Worm (Caenorhabditis elegans) whole organism, young adult: ENCODE measurements around the gene srlf-16.

Source experiments
- T26A5.8 ChIP-seq: sonication (generic microtip); optimal IDR thresholded peaks from 2 replicates; lab custom pipeline; 2016; ENCODE audit warnings: missing genetic modification characterization, missing compliant biosample characterization
- ceh-100 ChIP-seq: fragments of 200-800 bp; sonication (Bioruptor generic); IDR thresholded peaks from 2 replicates; pipeline ENCODE4 v1.3.6; 2022; ENCODE audit warnings: missing genetic modification reagents, missing genetic modification characterization, missing compliant biosample characterization
- madf-10 ChIP-seq: sonication (generic microtip); optimal IDR thresholded peaks from 2 replicates; lab custom pipeline; 2016; ENCODE audit warnings: mild to moderate bottlenecking, missing genetic modification characterization, missing compliant biosample characterization
- nfya-1 ChIP-seq: sonication (generic microtip); optimal IDR thresholded peaks from 2 replicates; lab custom pipeline; 2017; ENCODE audit warnings: antibody characterized with exemption, missing compliant biosample characterization, missing genetic modification characterization, borderline replicate concordance; ENCODE audit not compliant: insufficient read depth

DNA sequence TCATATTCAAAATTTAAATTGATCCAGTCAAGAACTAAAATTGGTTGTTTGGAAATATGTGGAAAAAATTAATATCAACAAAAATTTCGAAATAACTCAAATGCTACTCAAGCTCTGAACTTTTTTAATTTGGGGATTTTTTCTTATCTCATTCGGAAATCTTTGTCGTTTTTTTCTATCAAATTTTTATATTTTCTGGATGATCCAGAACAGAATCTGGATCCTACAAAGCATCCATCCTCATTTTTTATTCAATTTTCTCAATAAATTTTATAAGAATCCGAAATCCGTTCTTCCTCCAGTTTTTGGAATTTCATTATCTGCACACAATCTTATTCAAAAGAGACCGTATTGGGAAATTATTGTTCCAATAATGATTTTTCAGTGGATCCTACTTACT is 16.3 kb downstream of the srlf-16 start, which contains the start of gene D1014.6:
- TF ChIP-seq nfya-1 (tag; lab: Kevin White, UChicago) (no peak), ceh-100 (GFP tag; lab: Robert Waterston, UW) (no peak), madf-10 (tag; lab: Kevin White, UChicago) (no peak), T26A5.8 (tag; lab: Kevin White, UChicago) (no peak)
